In the genomic region with DNA sequence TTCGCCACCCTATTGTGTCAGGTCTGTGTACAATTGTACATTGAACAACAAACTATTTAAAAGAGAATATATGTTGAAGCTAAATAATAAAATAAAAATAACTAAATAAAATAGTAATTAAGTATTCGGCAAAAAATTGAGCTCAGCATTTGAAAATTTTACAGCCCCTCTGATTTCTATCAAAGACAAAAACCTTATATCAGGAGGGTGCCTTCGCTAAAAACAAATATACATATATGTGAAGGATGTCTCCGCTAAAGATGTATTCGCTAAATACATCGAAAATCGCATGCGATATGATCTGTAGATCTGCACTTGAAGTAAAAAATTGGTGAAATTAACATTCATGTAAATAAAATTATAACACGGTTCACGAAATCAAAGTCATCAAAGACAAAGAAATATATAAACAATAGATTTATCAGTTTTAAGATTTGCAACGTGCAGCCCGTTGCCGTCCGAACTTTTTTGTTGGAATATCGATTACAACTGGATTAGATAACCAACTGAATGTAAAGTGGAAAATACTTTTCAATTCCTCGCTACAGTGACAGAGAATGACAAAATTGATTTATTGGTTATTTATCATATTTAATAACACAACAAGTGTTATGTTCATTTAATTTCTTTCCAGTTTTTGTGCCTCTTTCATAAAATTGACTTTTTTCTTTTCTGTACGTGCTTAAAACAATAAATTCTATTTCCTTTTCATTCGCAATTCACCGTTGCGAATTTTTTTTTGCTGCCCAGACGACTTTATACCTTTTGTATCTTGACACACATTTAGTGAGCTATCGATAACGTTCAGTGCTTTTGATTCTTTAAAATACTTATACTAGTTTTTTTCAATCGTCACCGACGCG, we compare ENCODE assay signal across 5 fruit fly cellular contexts.
A peak's percentile ranks its signal among the peaks of the same experiment; 100 is the strongest.
TF ChIP-seq lines count a peak whose summit lies in the region.

A gene (plus strand): TSS at position 859 of the 863 bp plus-strand sequence.

- TF ChIP-seq CTCF in S2 (optimal IDR thresholded peaks at IDR 0.05; lab: Kevin White, UChicago): peak; percentile 39 to 69
- TF ChIP-seq CTCF in whole organism, embryonic (GFP tag; optimal IDR thresholded peaks at IDR 0.05; lab: Kevin White, UChicago): peak; percentile 85

TF ChIP-seq in whole organism, adult, 20 proteins besides CTCF, POLR2A, EP300 and RAD21:
- TF ChIP-seq CG12768 (GFP tag; optimal IDR thresholded peaks at IDR 0.05; lab: Kevin White, UChicago) (no peak), kay (GFP tag; lab: Kevin White, UChicago; ENCODE audit: borderline replicate concordance) (peak; percentile 72), CG7101 (tag; optimal IDR thresholded peaks at IDR 0.05; lab: Kevin White, UChicago) (no peak), tj (GFP tag; optimal IDR thresholded peaks at IDR 0.05; lab: Kevin White, UChicago) (no peak)

TF ChIP-seq in whole organism, embryonic, 481 proteins besides CTCF, POLR2A, EP300 and RAD21 (continues in another document):
- TF ChIP-seq sob (GFP tag; IDR thresholded peaks at IDR 0.05; lab: Robert Waterston, UW): no peak
- TF ChIP-seq Hr51 (GFP tag; optimal IDR thresholded peaks at IDR 0.05; lab: Kevin White, UChicago): no peak
- no peak for TF ChIP-seq CG7556 (GFP tag; optimal IDR thresholded peaks at IDR 0.05; lab: Kevin White, UChicago)
- TF ChIP-seq CG8388 (GFP tag; optimal IDR thresholded peaks at IDR 0.05; lab: Kevin White, UChicago): peak; percentile 22
- peak; percentile 33 for TF ChIP-seq CG10267 (tag; optimal IDR thresholded peaks at IDR 0.05; lab: Kevin White, UChicago)
- peak; percentile 33 for TF ChIP-seq Ets97D (GFP tag; optimal IDR thresholded peaks at IDR 0.05; lab: Kevin White, UChicago)
- TF ChIP-seq CG17361 (GFP tag; IDR thresholded peaks at IDR 0.05; lab: Robert Waterston, UW): peak; percentile 17; the same call in 2 of the 3 replicates
- TF ChIP-seq Dbx (GFP tag; IDR thresholded peaks at IDR 0.05; lab: Robert Waterston, UW): no peak
- no peak for TF ChIP-seq CG13894 (tag; optimal IDR thresholded peaks at IDR 0.05; lab: Kevin White, UChicago)
- TF ChIP-seq zf30C (GFP tag; optimal IDR thresholded peaks at IDR 0.05; lab: Kevin White, UChicago): no peak
- no peak for TF ChIP-seq HLHmδ (GFP tag; optimal IDR thresholded peaks at IDR 0.05; lab: Kevin White, UChicago)
- TF ChIP-seq CG16863 (GFP tag; optimal IDR thresholded peaks at IDR 0.05; lab: Kevin White, UChicago): no peak
- TF ChIP-seq br (optimal IDR thresholded peaks at IDR 0.05; lab: Kevin White, UChicago): no peak
- peak; percentile 49 for TF ChIP-seq Dek (tag; optimal IDR thresholded peaks at IDR 0.05; lab: Kevin White, UChicago)
- TF ChIP-seq B-H1 (GFP tag; IDR thresholded peaks at IDR 0.05; lab: Robert Waterston, UW): no peak
- TF ChIP-seq CG5180 (GFP tag; optimal IDR thresholded peaks at IDR 0.05; lab: Kevin White, UChicago): no peak
- TF ChIP-seq CG3995 (GFP tag; optimal IDR thresholded peaks at IDR 0.05; lab: Kevin White, UChicago): peak; percentile 83
- TF ChIP-seq CG4617 (GFP tag; optimal IDR thresholded peaks at IDR 0.05; lab: Kevin White, UChicago; ENCODE audit: borderline replicate concordance): peak; percentile 60
- no peak for TF ChIP-seq CG18764 (GFP tag; optimal IDR thresholded peaks at IDR 0.05; lab: Kevin White, UChicago)
- TF ChIP-seq HLH3B (GFP tag; IDR thresholded peaks at IDR 0.05; lab: Robert Waterston, UW): no peak
- TF ChIP-seq slbo (GFP tag; IDR thresholded peaks at IDR 0.05; lab: Robert Waterston, UW): no peak
- no peak for TF ChIP-seq CG17359 (tag; optimal IDR thresholded peaks at IDR 0.05; lab: Kevin White, UChicago)
- TF ChIP-seq Lhr (GFP tag; optimal IDR thresholded peaks at IDR 0.05; lab: Kevin White, UChicago): peak; percentile 66
- TF ChIP-seq Usf (GFP tag; optimal IDR thresholded peaks at IDR 0.05; lab: Kevin White, UChicago): no peak
- TF ChIP-seq CG10462 (GFP tag; optimal IDR thresholded peaks at IDR 0.05; lab: Kevin White, UChicago): no peak

TF ChIP-seq in whole organism, prepupa, 60 proteins besides CTCF, POLR2A, EP300 and RAD21:
- TF ChIP-seq Gug (GFP tag; IDR thresholded peaks at IDR 0.05; lab: Robert Waterston, UW) (no peak), Ets96B (tag; optimal IDR thresholded peaks at IDR 0.05; lab: Kevin White, UChicago) (no peak), vri (GFP tag; optimal IDR thresholded peaks at IDR 0.05; lab: Kevin White, UChicago) (peak; percentile 6), fkh (GFP tag; optimal IDR thresholded peaks at IDR 0.05; lab: Kevin White, UChicago) (peak; percentile 36), CG7368 (GFP tag; optimal IDR thresholded peaks at IDR 0.05; lab: Kevin White, UChicago) (no peak), CG32006 (GFP tag; optimal IDR thresholded peaks at IDR 0.05; lab: Kevin White, UChicago) (no peak), Eip78C (GFP tag; lab: Kevin White, UChicago) (peak; percentile 64), Eip75B (GFP tag; optimal IDR thresholded peaks at IDR 0.05; lab: Kevin White, UChicago) (peak; percentile 19), Hr4 (GFP tag; optimal IDR thresholded peaks at IDR 0.05; lab: Kevin White, UChicago) (peak; percentile 20), Hr38 (GFP tag; optimal IDR thresholded peaks at IDR 0.05; lab: Kevin White, UChicago) (no peak), Eip93F (GFP tag; optimal IDR thresholded peaks at IDR 0.05; lab: Kevin White, UChicago) (peak; percentile 1), Sox14 (GFP tag; optimal IDR thresholded peaks at IDR 0.05; lab: Kevin White, UChicago) (peak; percentile 43), svp (GFP tag; lab: Kevin White, UChicago) (peak; percentile 69)

TF ChIP-seq in whole organism, wandering third instar larva, 38 proteins besides CTCF, POLR2A, EP300 and RAD21:
- TF ChIP-seq Dif (GFP tag; optimal IDR thresholded peaks at IDR 0.05; lab: Kevin White, UChicago; ENCODE audit: partially characterized antibody): no peak
- TF ChIP-seq Myc (optimal IDR thresholded peaks at IDR 0.05; lab: Kevin White, UChicago): peak; percentile 40
- TF ChIP-seq HLH106 (tag; optimal IDR thresholded peaks at IDR 0.05; lab: Kevin White, UChicago): no peak
- TF ChIP-seq Hnf4 (GFP tag; optimal IDR thresholded peaks at IDR 0.05; lab: Kevin White, UChicago): peak; percentile 3
- TF ChIP-seq Abd-B (GFP tag; optimal IDR thresholded peaks at IDR 0.05; lab: Kevin White, UChicago): no peak
- peak; percentile 6 for TF ChIP-seq woc (GFP tag; optimal IDR thresholded peaks at IDR 0.05; lab: Kevin White, UChicago)
